Fruit fly (Drosophila melanogaster): ENCODE data around the gene CG14304.

Gene CG14304

dm6 chr3R:18573699-18574259, 47.3 kb downstream of the CG14304 start (continued):
- TF ChIP-seq CG31224 (GFP tag; IDR thresholded peaks at IDR 0.05), result peak; percentile 81
- TF ChIP-seq danr (GFP tag; IDR thresholded peaks at IDR 0.05), result peak; percentile 90
- peak; percentile 90 for TF ChIP-seq vvl (GFP tag; IDR thresholded peaks at IDR 0.05)
- peak; percentile 92 for TF ChIP-seq CG17568 (GFP tag; optimal IDR thresholded peaks at IDR 0.05)
- TF ChIP-seq CG31388 (GFP tag; optimal IDR thresholded peaks at IDR 0.05), result peak; percentile 79
- peak; percentile 63; the same call in 1 of the 2 replicates for TF ChIP-seq gt (GFP tag; IDR thresholded peaks at IDR 0.05)
- TF ChIP-seq CG10462 (GFP tag; optimal IDR thresholded peaks at IDR 0.05), result peak; percentile 93
- peak; percentile 69 for TF ChIP-seq B-H2 (GFP tag; optimal IDR thresholded peaks at IDR 0.05)
- TF ChIP-seq CG32532 (GFP tag; IDR thresholded peaks at IDR 0.05), result peak; percentile 93
- TF ChIP-seq Sox102F (GFP tag; optimal IDR thresholded peaks at IDR 0.05), result peak; percentile 96
- no peak for TF ChIP-seq hbn (GFP tag; IDR thresholded peaks at IDR 0.05; ENCODE audit: partially characterized antibody)
- TF ChIP-seq wor (GFP tag; IDR thresholded peaks at IDR 0.05), result peak; percentile 87
- TF ChIP-seq CG7987 (GFP tag; optimal IDR thresholded peaks at IDR 0.05), result peak; percentile 82
- TF ChIP-seq kay (GFP tag; optimal IDR thresholded peaks at IDR 0.05), result peak; percentile 97
- TF ChIP-seq HmgD (GFP tag; optimal IDR thresholded peaks at IDR 0.05), result peak; percentile 61
- peak; percentile 72 for TF ChIP-seq ro (GFP tag; IDR thresholded peaks at IDR 0.05)
- peak; percentile 67 for TF ChIP-seq sima (GFP tag; optimal IDR thresholded peaks at IDR 0.05)
- TF ChIP-seq CG11723 (GFP tag; optimal IDR thresholded peaks at IDR 0.05), result peak; percentile 95
- TF ChIP-seq Hr39 (optimal IDR thresholded peaks at IDR 0.05), result no peak
- no peak for TF ChIP-seq CG2129 (GFP tag; IDR thresholded peaks at IDR 0.05; ENCODE audit: partially characterized antibody)
- peak; percentile 85 for TF ChIP-seq CG10366 (GFP tag; IDR thresholded peaks at IDR 0.05)
- peak; percentile 94 for TF ChIP-seq HLH54F (GFP tag; optimal IDR thresholded peaks at IDR 0.05)
- TF ChIP-seq Oaz (GFP tag; IDR thresholded peaks at IDR 0.05), result peak; percentile 85
- peak; percentile 90 for TF ChIP-seq CG13296 (GFP tag; optimal IDR thresholded peaks at IDR 0.05)
- peak; percentile 86 for TF ChIP-seq CG14050 (GFP tag; IDR thresholded peaks at IDR 0.05)
- no peak for TF ChIP-seq Dfd (GFP tag; optimal IDR thresholded peaks at IDR 0.05)
- TF ChIP-seq Bgb (GFP tag; IDR thresholded peaks at IDR 0.05; ENCODE audit: partially characterized antibody), result no peak
- peak; percentile 91 for TF ChIP-seq D19A (tag; optimal IDR thresholded peaks at IDR 0.05)
- TF ChIP-seq nau (GFP tag; optimal IDR thresholded peaks at IDR 0.05), result peak; percentile 93
- peak; percentile 89 for TF ChIP-seq Six4 (GFP tag; optimal IDR thresholded peaks at IDR 0.05)
- peak; percentile 84 for TF ChIP-seq D19B (GFP tag; optimal IDR thresholded peaks at IDR 0.05)
- TF ChIP-seq ken (GFP tag; IDR thresholded peaks at IDR 0.05), result peak; percentile 77; the same call in 2 of the 3 replicates
- peak; percentile 37 to 99 for TF ChIP-seq eve (GFP tag; optimal IDR thresholded peaks at IDR 0.05)
- peak; percentile 84 for TF ChIP-seq ssp (GFP tag; IDR thresholded peaks at IDR 0.05)
- TF ChIP-seq CG14965 (GFP tag; optimal IDR thresholded peaks at IDR 0.05; ENCODE audit: borderline replicate concordance), result peak; percentile 2
- TF ChIP-seq CG3995 (GFP tag; optimal IDR thresholded peaks at IDR 0.05), result peak; percentile 63
- peak; percentile 85 for TF ChIP-seq Fer2 (tag; optimal IDR thresholded peaks at IDR 0.05)
- TF ChIP-seq B-H1 (GFP tag; IDR thresholded peaks at IDR 0.05), result peak; percentile 75
- peak; percentile 96 for TF ChIP-seq Chrac-16 (GFP tag; optimal IDR thresholded peaks at IDR 0.05)
- no peak; the same call in 2 of the 3 replicates for TF ChIP-seq knrl (GFP tag; IDR thresholded peaks at IDR 0.05; ENCODE audit: partially characterized antibody)
- TF ChIP-seq Spps (tag; optimal IDR thresholded peaks at IDR 0.05), result peak; percentile 84
- no peak for TF ChIP-seq prd (optimal IDR thresholded peaks at IDR 0.05)
- peak; percentile 94 for TF ChIP-seq prd (GFP tag; IDR thresholded peaks at IDR 0.05)
- peak; percentile 83 for TF ChIP-seq CG12071 (GFP tag; optimal IDR thresholded peaks at IDR 0.05)
- peak; percentile 83 for TF ChIP-seq sqz (GFP tag; optimal IDR thresholded peaks at IDR 0.05)
- TF ChIP-seq Ets97D (GFP tag; optimal IDR thresholded peaks at IDR 0.05), result peak; percentile 54
- peak; percentile 75 for TF ChIP-seq cg (GFP tag; optimal IDR thresholded peaks at IDR 0.05)
- peak; percentile 76 for TF ChIP-seq schlank (tag; optimal IDR thresholded peaks at IDR 0.05)
- TF ChIP-seq pho (GFP tag; optimal IDR thresholded peaks at IDR 0.05), result peak; percentile 95
- TF ChIP-seq ato (GFP tag; IDR thresholded peaks at IDR 0.05; ENCODE audit: partially characterized antibody), result no peak
- TF ChIP-seq tap (tag; optimal IDR thresholded peaks at IDR 0.05), result peak; percentile 90
